Worm (Caenorhabditis elegans) whole organism, late embryonic: ENCODE data around the gene fipr-14.

Experiments
- ama-1 ChIP-seq: fragments of 150-350 bp; optimal IDR thresholded peaks from 2 replicates; lab custom pipeline; 2014
- ceh-6 ChIP-seq: fragments of 200-800 bp; sonication (Bioruptor generic); optimal IDR thresholded peaks from 2 replicates; lab custom pipeline; 2018; ENCODE audit warnings: mild to moderate bottlenecking, missing genetic modification characterization, missing compliant biosample characterization
- che-1 ChIP-seq: sonication (generic microtip); optimal IDR thresholded peaks from 2 replicates; lab custom pipeline; 2016; ENCODE audit warnings: mild to moderate bottlenecking, missing genetic modification characterization, missing compliant biosample characterization
- ets-4 ChIP-seq: sonication (generic microtip); optimal IDR thresholded peaks from 2 replicates; lab custom pipeline; 2016; ENCODE audit warnings: missing genetic modification characterization, missing compliant biosample characterization
- unc-55 ChIP-seq: sonication (generic microtip); optimal IDR thresholded peaks from 2 replicates; lab custom pipeline; 2017; ENCODE audit warnings: missing biosample characterization, missing genetic modification reagents, missing genetic modification characterization
- zip-5 ChIP-seq: sonication (generic microtip); optimal IDR thresholded peaks from 2 replicates; lab custom pipeline; 2016; ENCODE audit warnings: missing genetic modification characterization, missing compliant biosample characterization

DNA sequence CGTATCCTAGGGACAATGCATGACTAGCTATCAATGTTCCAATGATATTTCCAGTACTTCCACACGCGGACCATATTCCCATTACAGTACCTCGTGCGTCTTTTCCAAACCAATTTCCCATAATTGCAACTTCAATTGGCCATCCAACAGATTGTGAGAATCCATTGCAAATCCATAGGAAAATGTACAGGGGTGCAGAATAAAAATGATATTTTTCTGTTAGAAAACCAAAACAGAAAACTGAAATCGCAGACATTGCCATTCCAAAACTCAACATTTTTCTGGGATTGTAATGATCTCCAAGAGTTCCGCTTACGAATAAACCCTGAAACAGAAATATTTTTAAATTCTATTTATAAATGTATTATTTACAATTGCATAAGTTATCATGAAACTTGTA, 25.8 kb upstream of the fipr-14 start:
- TF ChIP-seq ets-4 (no peak), ceh-6 (GFP tag; lab: Kevin White, UChicago) (no peak), unc-55 (GFP tag; lab: Kevin White, UChicago) (no peak), ama-1 (no peak), che-1 (tag; lab: Kevin White, UChicago) (no peak), zip-5 (no peak)
